Worm (Caenorhabditis elegans) whole organism, mixed stage, embryonic: ENCODE measurements around the gene T02C1.2.

ENCODE experiments used
- M03D4.4 ChIP-seq: sonication (generic microtip); optimal IDR thresholded peaks from 2 replicates; lab custom pipeline; 2017; ENCODE audit warnings: mild to moderate bottlenecking, missing genetic modification characterization, missing compliant biosample characterization
- blmp-1 ChIP-seq: fragments of 150-350 bp; optimal IDR thresholded peaks from 2 replicates; lab custom pipeline; 2014; ENCODE audit warnings: missing biosample characterization, missing genetic modification characterization
- ceh-83 ChIP-seq: fragments of 200-800 bp; sonication (Bioruptor generic); optimal IDR thresholded peaks from 2 replicates; lab custom pipeline; 2018; ENCODE audit warnings: mild to moderate bottlenecking, missing genetic modification characterization, missing compliant biosample characterization
- ces-1 ChIP-seq: fragments of 150-350 bp; optimal IDR thresholded peaks from 2 replicates; lab custom pipeline; 2014; ENCODE audit warnings: missing biosample characterization, missing genetic modification reagents, missing genetic modification characterization
- drap-1 ChIP-seq: fragments of 200-800 bp; sonication (Bioruptor generic); optimal IDR thresholded peaks from 3 replicates; lab custom pipeline; 2018; ENCODE audit warnings: mild to moderate bottlenecking, missing genetic modification characterization, missing compliant biosample characterization
- elt-1 ChIP-seq: sonication (generic microtip); optimal IDR thresholded peaks from 2 replicates; lab custom pipeline; 2017; ENCODE audit warnings: missing genetic modification characterization, mild to moderate bottlenecking, missing compliant biosample characterization, antibody characterized with exemption, moderate library complexity, borderline replicate concordance; ENCODE audit not compliant: insufficient read depth
- elt-3 ChIP-seq: fragments of 150-350 bp; optimal IDR thresholded peaks from 2 replicates; lab custom pipeline; 2014; ENCODE audit warnings: missing biosample characterization, missing genetic modification characterization
- flh-1 ChIP-seq: fragments of 200-800 bp; sonication (Bioruptor generic); optimal IDR thresholded peaks from 2 replicates; lab custom pipeline; 2018; ENCODE audit warnings: mild to moderate bottlenecking, missing genetic modification characterization, moderate library complexity, missing compliant biosample characterization
- ham-2 ChIP-seq: fragments of 200-800 bp; sonication (Bioruptor generic); optimal IDR thresholded peaks from 2 replicates; lab custom pipeline; 2018; ENCODE audit warnings: mild to moderate bottlenecking, missing genetic modification characterization, missing compliant biosample characterization
- hlh-1 ChIP-seq: fragments of 150-350 bp; optimal IDR thresholded peaks from 2 replicates; lab custom pipeline; 2014; ENCODE audit warnings: missing biosample characterization, missing genetic modification reagents, missing genetic modification characterization
- lin-13 ChIP-seq: fragments of 150-350 bp; optimal IDR thresholded peaks from 2 replicates; lab custom pipeline; 2014; ENCODE audit warnings: missing biosample characterization, missing genetic modification characterization
- lsy-2 ChIP-seq: fragments of 150-350 bp; optimal IDR thresholded peaks from 2 replicates; lab custom pipeline; 2014; ENCODE audit warnings: missing biosample characterization, missing genetic modification characterization
- mep-1 ChIP-seq: fragments of 150-350 bp; optimal IDR thresholded peaks from 2 replicates; lab custom pipeline; 2017; ENCODE audit warnings: missing biosample characterization, missing genetic modification reagents, missing genetic modification characterization, inconsistent platforms
- nhr-12 ChIP-seq: fragments of 150-350 bp; optimal IDR thresholded peaks from 2 replicates; lab custom pipeline; 2014; ENCODE audit warnings: missing biosample characterization, missing genetic modification characterization
- nhr-2 ChIP-seq: fragments of 150-350 bp; optimal IDR thresholded peaks from 2 replicates; lab custom pipeline; 2014; ENCODE audit warnings: missing biosample characterization, missing genetic modification characterization
- nhr-237 ChIP-seq: fragments of 150-350 bp; optimal IDR thresholded peaks from 2 replicates; lab custom pipeline; 2014; ENCODE audit warnings: missing biosample characterization, missing genetic modification characterization
- nhr-28 ChIP-seq: fragments of 150-350 bp; optimal IDR thresholded peaks from 2 replicates; lab custom pipeline; 2014; ENCODE audit warnings: missing biosample characterization, missing genetic modification characterization
- nhr-76 ChIP-seq: sonication (generic microtip); optimal IDR thresholded peaks from 2 replicates; lab custom pipeline; 2017; ENCODE audit warnings: missing biosample characterization, missing genetic modification characterization
- pha-4 ChIP-seq: fragments of 150-350 bp; optimal IDR thresholded peaks from 2 replicates; lab custom pipeline; 2018; ENCODE audit warnings: missing biosample characterization, missing genetic modification reagents, missing genetic modification characterization
- sem-2 ChIP-seq: fragments of 200-800 bp; sonication (Bioruptor generic); optimal IDR thresholded peaks from 2 replicates; lab custom pipeline; 2018; ENCODE audit warnings: mild to moderate bottlenecking, missing genetic modification characterization, missing compliant biosample characterization
- snpc-4 ChIP-seq: fragments of 150-350 bp; optimal IDR thresholded peaks from 2 replicates; lab custom pipeline; 2014; ENCODE audit warnings: missing biosample characterization, missing genetic modification characterization
- sptf-1 ChIP-seq: sonication (generic microtip); optimal IDR thresholded peaks from 2 replicates; lab custom pipeline; 2017; ENCODE audit warnings: mild to moderate bottlenecking, missing genetic modification characterization, moderate library complexity, missing compliant biosample characterization
- tbx-8 ChIP-seq: fragments of 200-800 bp; sonication (Bioruptor generic); optimal IDR thresholded peaks from 2 replicates; lab custom pipeline; 2018; ENCODE audit warnings: mild to moderate bottlenecking, missing genetic modification characterization, moderate library complexity, missing compliant biosample characterization
- unc-120 ChIP-seq: sonication (generic microtip); optimal IDR thresholded peaks from 2 replicates; lab custom pipeline; 2017; ENCODE audit warnings: missing genetic modification characterization, missing compliant biosample characterization; ENCODE audit not compliant: poor library complexity, severe bottlenecking
- unc-39 ChIP-seq: fragments of 150-350 bp; optimal IDR thresholded peaks from 2 replicates; lab custom pipeline; 2014; ENCODE audit warnings: missing biosample characterization, missing genetic modification characterization
- unc-62 ChIP-seq: fragments of 150-350 bp; optimal IDR thresholded peaks from 2 replicates; lab custom pipeline; 2014; ENCODE audit warnings: missing biosample characterization, missing genetic modification reagents, missing genetic modification characterization
- zip-8 ChIP-seq: fragments of 150-350 bp; optimal IDR thresholded peaks from 2 replicates; lab custom pipeline; 2014; ENCODE audit warnings: missing biosample characterization, missing genetic modification characterization
- ztf-11 ChIP-seq: fragments of 150-350 bp; optimal IDR thresholded peaks from 2 replicates; lab custom pipeline; 2014; ENCODE audit warnings: missing biosample characterization, missing genetic modification characterization

Gene T02C1.2

DNA sequence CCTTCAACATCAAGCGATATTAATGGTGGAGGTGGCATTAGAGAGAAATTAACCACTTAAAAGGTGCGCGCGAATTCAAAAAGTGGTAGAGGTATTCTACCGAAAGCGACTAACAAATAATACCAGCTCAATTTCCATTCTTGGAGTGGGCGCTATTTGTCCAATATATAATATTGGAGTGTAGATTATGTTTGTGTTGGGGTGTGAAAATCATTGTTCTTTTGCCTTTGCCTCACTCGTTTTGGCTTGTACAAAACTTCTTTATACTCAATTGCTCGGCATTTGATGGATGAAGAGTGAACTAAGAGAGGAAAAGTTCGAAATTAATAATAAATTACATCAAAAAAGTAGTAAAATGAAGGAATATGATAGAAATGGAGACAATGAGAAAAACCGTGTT is 19.7 kb upstream of the T02C1.2 start, which contains the start of gene T23G5.3:
Gene T23G5.3, minus strand, starts transcription at position 101 of the 400 bp plus-strand sequence.
- TF ChIP-seq lsy-2 (tag; lab: Kevin White, UChicago) (no peak), pha-4 (tag; lab: Kevin White, UChicago) (no peak), elt-3 (tag; lab: Kevin White, UChicago) (no peak), sptf-1 (tag; lab: Kevin White, UChicago) (no peak), snpc-4 (tag; lab: Kevin White, UChicago) (no peak), drap-1 (GFP tag; lab: Kevin White, UChicago) (no peak), ztf-11 (tag; lab: Kevin White, UChicago) (no peak), zip-8 (no peak), flh-1 (no peak)

DNA sequence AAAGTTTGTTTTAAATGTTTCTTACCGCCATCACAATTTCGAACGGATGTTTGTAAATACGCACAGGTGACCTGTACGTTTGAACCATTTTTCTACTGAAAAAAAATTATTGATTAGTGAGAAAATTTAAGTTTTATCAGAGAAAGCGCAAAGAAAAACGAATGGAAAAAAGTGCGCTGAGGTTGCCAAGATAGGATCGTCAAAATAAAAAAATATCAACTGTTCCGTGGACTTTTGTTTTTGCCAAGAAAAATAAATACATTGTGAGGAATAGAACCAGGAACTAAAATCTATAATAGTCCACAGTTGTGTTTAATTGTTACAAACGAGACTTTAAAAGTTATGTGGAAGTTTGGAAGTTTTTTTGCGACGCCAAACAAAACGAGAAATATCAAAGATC is 14.6 kb upstream of the T02C1.2 start, which contains the start of gene T23G5.2:
Gene T23G5.2, minus strand, starts transcription at position 101 of the 400 bp plus-strand sequence.
- TF ChIP-seq M03D4.4 (tag; lab: Kevin White, UChicago) (no peak), elt-3 (tag; lab: Kevin White, UChicago) (no peak), blmp-1 (no peak), snpc-4 (tag; lab: Kevin White, UChicago) (no peak), pha-4 (tag; lab: Kevin White, UChicago) (no peak)

DNA sequence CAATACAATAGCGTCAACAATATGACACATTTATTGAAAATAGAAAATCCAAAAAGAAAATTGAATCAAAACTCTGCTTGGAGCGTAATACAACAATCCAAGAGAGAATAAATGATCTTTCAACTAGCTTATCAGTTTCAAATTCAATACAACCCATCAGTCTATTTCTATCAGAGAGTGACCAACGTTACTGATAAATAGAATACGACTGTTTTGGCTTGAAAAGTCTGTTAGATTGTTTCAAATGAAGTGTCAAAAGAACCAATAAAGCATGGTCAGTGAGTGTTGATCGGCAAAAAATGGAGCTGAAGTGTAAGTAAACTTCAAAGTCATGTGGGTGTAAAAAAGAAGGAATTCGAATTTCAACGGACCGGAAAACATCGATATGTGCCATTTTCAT is 13.2 kb upstream of the T02C1.2 start:
- TF ChIP-seq ham-2, result no peak
- TF ChIP-seq ces-1 (GFP tag; lab: Kevin White, UChicago), result no peak
- no peak for TF ChIP-seq nhr-28 (tag; lab: Kevin White, UChicago)
- no peak for TF ChIP-seq pha-4 (tag; lab: Kevin White, UChicago)

DNA sequence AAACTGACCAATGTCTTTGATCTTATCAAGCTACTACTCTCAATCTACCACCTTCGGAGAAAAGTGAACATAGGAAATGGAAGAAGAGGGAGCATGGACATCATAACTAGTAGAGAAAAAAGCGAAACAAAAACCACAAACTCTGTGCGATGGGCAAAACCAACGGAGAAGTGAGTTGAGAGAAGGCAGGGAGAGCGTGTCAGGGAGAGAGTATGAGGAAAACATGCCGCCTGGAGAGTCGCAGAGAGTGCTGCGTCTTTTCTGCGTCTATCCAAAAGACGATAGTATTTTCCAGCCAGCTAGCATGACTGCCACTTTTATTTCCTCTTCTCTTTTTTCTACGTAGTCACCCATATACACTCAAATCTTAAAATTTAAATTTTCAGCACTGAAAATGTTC is 10.8 kb upstream of the T02C1.2 start, which contains the start of gene saeg-2:
Gene saeg-2, plus strand, starts transcription at position 381 of the 400 bp plus-strand sequence.
- no peak for TF ChIP-seq blmp-1
- TF ChIP-seq unc-39 (tag; lab: Kevin White, UChicago), result no peak
- TF ChIP-seq ces-1 (GFP tag; lab: Kevin White, UChicago), result peak; percentile 27
- peak; percentile 20 for TF ChIP-seq nhr-237
- TF ChIP-seq unc-120 (tag; lab: Kevin White, UChicago), result peak; percentile 43
- peak; percentile 38 for TF ChIP-seq mep-1 (tag; lab: Kevin White, UChicago)

DNA sequence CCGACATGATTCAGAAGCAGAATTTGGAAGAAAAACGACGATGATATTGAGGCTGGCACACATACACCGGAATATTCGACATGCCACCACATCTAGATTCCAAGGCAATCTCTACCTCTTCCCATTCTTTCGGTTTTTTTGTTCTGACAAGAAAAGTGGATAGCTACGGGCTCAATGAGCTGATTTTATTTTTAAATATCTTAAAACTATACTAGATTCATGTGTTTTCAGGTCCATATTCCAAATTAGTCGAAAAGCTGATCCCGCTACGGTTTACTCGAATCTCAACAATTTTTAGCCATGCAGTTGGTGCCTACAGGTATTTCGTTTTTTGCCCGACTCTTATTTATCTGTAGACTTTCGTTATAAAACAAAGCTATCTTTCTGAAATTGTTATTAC is 8.2 kb upstream of the T02C1.2 start, which contains the start of gene dat-1:
Gene dat-1, plus strand, starts transcription at position 301 of the 400 bp plus-strand sequence.
- no peak for TF ChIP-seq sem-2 (GFP tag; lab: Kevin White, UChicago)

DNA sequence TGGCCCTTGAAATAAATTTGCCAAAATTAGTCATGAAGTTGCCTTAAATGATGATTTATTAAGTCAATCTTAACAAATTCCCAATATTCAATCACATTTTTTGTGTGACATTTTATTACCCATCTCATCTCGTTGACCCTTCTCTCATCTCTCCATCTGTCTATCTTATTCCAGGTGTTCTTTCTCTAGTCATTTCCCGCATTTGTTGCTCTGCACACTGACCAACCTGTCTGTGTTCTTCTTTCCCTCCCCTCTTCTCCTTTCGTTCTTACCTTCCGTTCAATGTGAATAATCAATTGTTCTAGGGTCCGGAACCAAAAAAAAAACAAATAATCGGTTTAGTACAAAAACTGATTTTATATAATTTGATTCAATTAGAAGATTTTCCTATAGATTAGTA is 3.6 kb upstream of the T02C1.2 start, which contains the start of gene T02C1.1:
Gene T02C1.1, plus strand, starts transcription at position 305 of the 400 bp plus-strand sequence.
- TF ChIP-seq sem-2 (GFP tag; lab: Kevin White, UChicago) (no peak), nhr-2 (peak; percentile 62), hlh-1 (peak; percentile 4), nhr-237 (no peak)

DNA sequence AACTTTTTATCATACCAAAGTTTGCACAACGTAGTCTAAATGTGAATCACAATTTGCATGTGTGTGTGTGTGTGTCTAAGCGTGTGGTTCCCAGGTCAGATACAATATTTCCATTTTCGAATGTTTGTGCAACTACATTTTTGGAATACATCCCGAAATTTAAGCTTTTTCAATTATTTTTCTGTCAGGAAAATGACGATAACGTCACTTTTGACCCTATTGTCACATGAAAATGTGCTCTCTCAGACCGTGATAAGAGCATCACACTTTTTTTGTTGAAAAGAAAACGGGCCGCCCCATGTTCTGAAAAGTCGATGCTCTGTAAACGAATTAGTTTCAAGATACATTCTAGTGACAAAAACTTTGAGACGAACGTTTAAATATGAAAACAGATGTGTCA is 4.2 kb downstream of the T02C1.2 start:
- TF ChIP-seq elt-1 (tag; lab: Kevin White, UChicago) (no peak), nhr-237 (no peak), tbx-8 (GFP tag; lab: Kevin White, UChicago) (no peak), nhr-12 (tag; lab: Kevin White, UChicago) (no peak), ztf-11 (tag; lab: Kevin White, UChicago) (no peak), elt-3 (tag; lab: Kevin White, UChicago) (no peak), ham-2 (no peak), hlh-1 (no peak), nhr-76 (tag; lab: Kevin White, UChicago) (no peak), zip-8 (no peak), flh-1 (no peak), lsy-2 (tag; lab: Kevin White, UChicago) (no peak), unc-62 (GFP tag; lab: Kevin White, UChicago) (no peak), ceh-83 (no peak), lin-13 (no peak), nhr-28 (tag; lab: Kevin White, UChicago) (no peak)
- TF ChIP-seq, all 35 proteins: peak for 0
